Worm (Caenorhabditis elegans): ENCODE data around the gene dap-3.

Gene dap-3

ce11 chrII:10554046-10554399 lies 26.9 kb upstream of the dap-3 start (continued):
- TF ChIP-seq bed-1 (GFP tag; IDR thresholded peaks at IDR 0.05): no peak
- peak; percentile 37; the same call in 1 of the 2 replicates for TF ChIP-seq C06A6.2 (GFP tag; conservative IDR thresholded peaks at IDR 0.05)
- no peak for TF ChIP-seq T07F8.4 (tag; optimal IDR thresholded peaks at IDR 0.05)
- TF ChIP-seq D2030.7 (GFP tag; IDR thresholded peaks at IDR 0.05): no peak
- no peak for TF ChIP-seq madf-6 (GFP tag; IDR thresholded peaks at IDR 0.05)
- no peak for TF ChIP-seq nhr-179 (tag; optimal IDR thresholded peaks at IDR 0.05)
- TF ChIP-seq akir-1 (GFP tag; optimal IDR thresholded peaks at IDR 0.05): no peak
- 0 out of 2 replicates have a peak, but pooled peaks have one; percentile 52 for TF ChIP-seq nfya-2 (GFP tag; IDR thresholded peaks at IDR 0.05)
- TF ChIP-seq ets-4 (GFP tag; optimal IDR thresholded peaks at IDR 0.05): no peak

DNA sequence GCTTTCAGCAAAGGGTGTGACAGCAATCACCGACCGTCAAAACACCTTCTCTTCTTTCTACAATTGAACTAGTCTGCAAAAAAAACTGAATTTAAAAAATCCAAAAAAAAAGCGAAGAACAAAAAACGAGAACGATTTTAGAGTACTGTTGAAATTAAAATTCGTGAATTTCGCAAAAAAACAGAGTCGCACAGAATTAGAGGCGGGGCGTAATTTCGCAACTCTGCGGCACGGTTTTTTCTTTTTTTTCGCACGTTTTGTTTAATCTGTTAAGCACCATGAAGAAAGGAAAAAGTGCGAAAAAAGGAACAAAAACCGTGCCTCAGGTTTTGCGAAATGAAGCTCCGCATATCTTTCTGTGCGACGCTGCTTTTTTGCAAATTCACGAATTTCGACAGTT lies 26.0 kb upstream of the dap-3 start, which contains the start of gene mnk-1:
mnk-1 (minus strand) TSS at position 73 of the 400 bp plus-strand sequence.
- TF ChIP-seq cebp-1 (GFP tag; IDR thresholded peaks at IDR 0.05) (no peak), cebp-1 (tag; optimal IDR thresholded peaks at IDR 0.05) (peak; percentile 63), rcor-1 (GFP tag; IDR thresholded peaks at IDR 0.05) (no peak), dpl-1 (GFP tag; optimal IDR thresholded peaks at IDR 0.05) (no peak), egl-44 (GFP tag; IDR thresholded peaks at IDR 0.05) (no peak), ccch-3 (GFP tag; optimal IDR thresholded peaks at IDR 0.05) (no peak)

DNA sequence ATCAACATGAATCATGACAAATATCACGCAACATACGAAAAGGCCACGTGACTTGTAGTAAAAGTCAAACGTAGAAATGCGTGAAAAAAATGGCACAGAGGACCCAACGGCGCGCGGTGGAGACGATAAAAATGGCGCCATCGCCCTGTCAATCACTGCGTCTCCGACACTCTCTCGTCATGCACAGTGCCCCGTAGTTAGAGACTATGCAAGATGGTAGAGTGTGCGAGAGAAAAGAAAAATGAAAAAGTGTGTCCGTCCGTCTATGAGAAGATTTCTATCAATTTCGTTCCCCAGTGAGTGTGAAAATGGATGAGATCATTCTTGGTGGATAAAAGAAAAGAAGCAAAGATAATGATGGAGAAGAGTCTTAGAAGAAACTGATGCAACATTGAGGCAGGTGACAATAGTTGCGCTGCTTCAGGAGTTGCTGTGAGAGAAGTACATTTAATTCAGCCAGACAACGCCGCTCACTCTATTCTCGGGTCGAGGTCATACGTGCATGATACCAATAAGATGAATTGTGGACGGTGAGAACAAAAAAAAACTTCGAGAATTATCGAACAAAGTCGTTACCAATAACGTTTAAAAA lies 25.4 kb upstream of the dap-3 start:
- TF ChIP-seq cebp-1 (GFP tag; IDR thresholded peaks at IDR 0.05) (no peak), cebp-1 (tag; optimal IDR thresholded peaks at IDR 0.05) (no peak), tlf-1 (GFP tag; optimal IDR thresholded peaks at IDR 0.05) (peak; percentile 59), rec-8 (tag; optimal IDR thresholded peaks at IDR 0.05) (no peak), Y53F4B.3 (GFP tag; IDR thresholded peaks at IDR 0.05) (no peak), dox-1 (GFP tag; IDR thresholded peaks at IDR 0.05) (peak; percentile 72; the same call in 1 of the 2 replicates), F57C9.4 (tag; optimal IDR thresholded peaks at IDR 0.05) (no peak), nhr-90 (tag; optimal IDR thresholded peaks at IDR 0.05) (peak; percentile 55), ccch-3 (GFP tag; optimal IDR thresholded peaks at IDR 0.05) (no peak), attf-6 (GFP tag; IDR thresholded peaks at IDR 0.05) (no peak), mcd-1 (GFP tag; IDR thresholded peaks at IDR 0.05) (peak; percentile 53), sdz-38 (tag; optimal IDR thresholded peaks at IDR 0.05) (no peak), snpc-3.4 (tag; optimal IDR thresholded peaks at IDR 0.05) (no peak), K11D2.4 (GFP tag; IDR thresholded peaks at IDR 0.05) (peak; percentile 17; the same call in 1 of the 2 replicates), sptf-2 (GFP tag; optimal IDR thresholded peaks at IDR 0.05) (no peak), F55B11.4 (tag; optimal IDR thresholded peaks at IDR 0.05; ENCODE audit: borderline replicate concordance, insufficient read depth) (no peak), mxl-1 (tag; optimal IDR thresholded peaks at IDR 0.05) (no peak), pbrm-1 (GFP tag; IDR thresholded peaks at IDR 0.05) (peak; percentile 8; the same call in 1 of the 2 replicates), snpc-4 (GFP tag; optimal IDR thresholded peaks at IDR 0.05) (no peak), snpc-4 (tag; optimal IDR thresholded peaks at IDR 0.05) (peak in 2 of 4 experiments; percentile 36 to 68), nhr-120 (GFP tag; IDR thresholded peaks at IDR 0.05) (no peak), ekl-4 (GFP tag; IDR thresholded peaks at IDR 0.05) (peak; percentile 35; the same call in 1 of the 2 replicates), C17E4.6 (GFP tag; IDR thresholded peaks at IDR 0.05) (no peak), lir-1 (GFP tag; conservative IDR thresholded peaks at IDR 0.05) (peak; percentile 15; the same call in 1 of the 2 replicates), B0261.1 (tag; optimal IDR thresholded peaks at IDR 0.05) (no peak), mel-28 (tag; optimal IDR thresholded peaks at IDR 0.05; ENCODE audit: borderline replicate concordance) (no peak), zfh-2 (GFP tag; conservative IDR thresholded peaks at IDR 0.05) (peak; percentile 66), aptf-2 (GFP tag; conservative IDR thresholded peaks at IDR 0.05) (0 out of 2 replicates have a peak, but pooled peaks have one; percentile 38), tbx-9 (tag; optimal IDR thresholded peaks at IDR 0.05; ENCODE audit: borderline replicate concordance) (no peak), chd-7 (tag; optimal IDR thresholded peaks at IDR 0.05) (peak; percentile 80), madf-6 (GFP tag; IDR thresholded peaks at IDR 0.05) (no peak), lin-40 (tag; optimal IDR thresholded peaks at IDR 0.05) (peak; percentile 15), lin-35 (GFP tag; optimal IDR thresholded peaks at IDR 0.05) (no peak), cebp-2 (GFP tag; IDR thresholded peaks at IDR 0.05) (no peak)
